Fruit fly (Drosophila melanogaster): ENCODE measurements around the gene CG7215.
A peak's percentile ranks its signal among the peaks of the same experiment; 100 is the strongest.

CG7215 gene

DNA sequence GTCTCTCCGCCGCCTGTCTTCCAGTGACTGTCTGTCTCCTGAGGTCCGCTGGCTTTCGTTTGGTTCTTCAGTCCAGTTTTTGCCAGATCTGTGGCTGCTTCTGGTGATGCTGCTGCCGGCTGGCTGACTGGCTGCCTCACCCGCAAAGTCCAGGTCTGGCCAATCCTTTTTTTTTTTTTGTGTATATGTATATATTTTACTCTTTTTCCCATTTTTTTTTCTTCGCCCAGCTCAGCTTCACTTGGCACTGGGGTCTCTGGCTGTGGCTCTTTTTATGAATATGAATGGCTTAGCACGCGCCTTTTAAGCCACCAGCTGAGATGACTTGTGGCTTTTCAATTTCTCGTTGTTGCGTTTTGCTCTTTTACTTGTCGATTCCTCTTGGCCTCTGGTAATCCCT lies 20.4 kb downstream of the CG7215 start (continued):
- no peak for TF ChIP-seq CG11902 (GFP tag; optimal IDR thresholded peaks at IDR 0.05)
- TF ChIP-seq ss (GFP tag; optimal IDR thresholded peaks at IDR 0.05): peak; percentile 63 to 90
- no peak for TF ChIP-seq fkh (GFP tag; optimal IDR thresholded peaks at IDR 0.05)
- TF ChIP-seq CG8319 (GFP tag; optimal IDR thresholded peaks at IDR 0.05): no peak
- TF ChIP-seq lz (GFP tag; optimal IDR thresholded peaks at IDR 0.05): no peak
- TF ChIP-seq Eip78C (GFP tag): peak; percentile 54
- TF ChIP-seq svp (GFP tag): peak; percentile 55
- TF ChIP-seq Eip93F (GFP tag; optimal IDR thresholded peaks at IDR 0.05): no peak
- TF ChIP-seq CG3919 (GFP tag; optimal IDR thresholded peaks at IDR 0.05): no peak
- peak; percentile 29 for TF ChIP-seq CG3032 (tag; optimal IDR thresholded peaks at IDR 0.05)
- no peak for TF ChIP-seq dac (GFP tag; optimal IDR thresholded peaks at IDR 0.05)
- TF ChIP-seq topi (GFP tag; optimal IDR thresholded peaks at IDR 0.05): no peak
- no peak for TF ChIP-seq Smox (GFP tag; optimal IDR thresholded peaks at IDR 0.05)
- TF ChIP-seq acj6 (GFP tag; optimal IDR thresholded peaks at IDR 0.05): no peak
- TF ChIP-seq CG8632 (GFP tag; optimal IDR thresholded peaks at IDR 0.05): peak; percentile 1
- TF ChIP-seq Sox102F (GFP tag; optimal IDR thresholded peaks at IDR 0.05): no peak
- no peak for TF ChIP-seq fd85E (GFP tag; optimal IDR thresholded peaks at IDR 0.05)
- no peak for TF ChIP-seq Gug (GFP tag; IDR thresholded peaks at IDR 0.05)
- no peak for TF ChIP-seq pdm3 (GFP tag; optimal IDR thresholded peaks at IDR 0.05)
- peak; percentile 46 for TF ChIP-seq dsx (GFP tag; optimal IDR thresholded peaks at IDR 0.05; ENCODE audit: poor library complexity, severe bottlenecking)
- no peak for TF ChIP-seq Ets21C (GFP tag; optimal IDR thresholded peaks at IDR 0.05)
- peak; percentile 67 for TF ChIP-seq spab (GFP tag; optimal IDR thresholded peaks at IDR 0.05)
- TF ChIP-seq Met (GFP tag; optimal IDR thresholded peaks at IDR 0.05): no peak
- peak; percentile 4 for TF ChIP-seq CG16779 (tag; optimal IDR thresholded peaks at IDR 0.05)
- TF ChIP-seq CG6854 (GFP tag; optimal IDR thresholded peaks at IDR 0.05): peak; percentile 23
- TF ChIP-seq Ets96B (tag; optimal IDR thresholded peaks at IDR 0.05): peak; percentile 43
- TF ChIP-seq OdsH (GFP tag; optimal IDR thresholded peaks at IDR 0.05): no peak
- no peak for TF ChIP-seq Eip75B (GFP tag; optimal IDR thresholded peaks at IDR 0.05)
- TF ChIP-seq net (GFP tag; optimal IDR thresholded peaks at IDR 0.05): no peak
- TF ChIP-seq eg (GFP tag; IDR thresholded peaks at IDR 0.05): no peak; the same call in 2 of the 3 replicates
- no peak for TF ChIP-seq vri (GFP tag; optimal IDR thresholded peaks at IDR 0.05)
- TF ChIP-seq CG1621 (tag; optimal IDR thresholded peaks at IDR 0.05): peak; percentile 4
- TF ChIP-seq fd59A (GFP tag; optimal IDR thresholded peaks at IDR 0.05): peak; percentile 1
- no peak for TF ChIP-seq Sox15 (GFP tag; optimal IDR thresholded peaks at IDR 0.05)
- no peak for TF ChIP-seq esn (GFP tag; optimal IDR thresholded peaks at IDR 0.05)
- peak; percentile 40; the same call in 1 of the 2 replicates for TF ChIP-seq CG15336 (GFP tag; IDR thresholded peaks at IDR 0.05)
- no peak for TF ChIP-seq CG32006 (GFP tag; optimal IDR thresholded peaks at IDR 0.05)
- no peak for TF ChIP-seq CG10669 (GFP tag; optimal IDR thresholded peaks at IDR 0.05)

DNA sequence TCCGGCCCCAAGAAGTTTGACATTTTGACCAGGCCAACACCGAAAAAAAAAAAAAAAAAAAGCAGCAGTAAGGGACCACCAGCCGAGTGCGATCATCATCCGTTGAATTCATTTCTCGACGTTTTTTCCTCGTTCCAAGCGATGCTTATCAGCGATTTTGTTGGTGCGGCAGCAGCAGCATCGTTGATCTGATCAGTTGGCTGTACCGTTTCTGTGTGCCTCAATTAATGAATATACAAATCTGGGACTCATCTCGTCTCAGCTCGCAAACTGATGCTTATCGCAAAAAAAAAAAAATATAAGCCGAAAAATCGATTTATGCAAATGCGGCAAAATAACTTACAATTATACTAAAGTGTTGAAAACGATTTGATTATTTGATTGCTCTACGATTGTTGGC lies 22.2 kb downstream of the CG7215 start:
- TF ChIP-seq OdsH (GFP tag; optimal IDR thresholded peaks at IDR 0.05) (no peak), svp (GFP tag) (peak; percentile 35), ss (GFP tag; optimal IDR thresholded peaks at IDR 0.05) (no peak)

DNA sequence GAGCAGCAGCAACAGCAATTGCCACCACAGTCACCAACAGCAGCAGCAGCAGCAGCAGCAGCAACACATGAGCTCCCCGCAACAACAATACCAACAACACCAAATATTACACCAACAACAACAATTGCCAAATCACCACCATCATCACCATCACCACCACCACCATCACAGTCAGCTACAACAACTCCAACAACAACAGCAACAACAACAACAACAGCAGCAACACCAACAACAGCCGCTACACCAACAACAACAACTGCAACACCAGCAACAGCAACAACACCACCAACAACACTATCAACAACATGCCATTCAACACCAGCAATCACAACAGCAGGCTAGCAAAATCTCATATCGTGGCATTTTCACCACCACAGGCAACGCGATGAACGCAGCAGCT lies 36.4 kb downstream of the CG7215 start:
- no peak for TF ChIP-seq CG11294 (GFP tag; IDR thresholded peaks at IDR 0.05)
- no peak for TF ChIP-seq fkh (GFP tag; optimal IDR thresholded peaks at IDR 0.05)
- TF ChIP-seq eg (GFP tag; IDR thresholded peaks at IDR 0.05): no peak
- TF ChIP-seq cyc (GFP tag; optimal IDR thresholded peaks at IDR 0.05): no peak
- no peak for TF ChIP-seq vri (GFP tag; optimal IDR thresholded peaks at IDR 0.05)
- TF ChIP-seq CG11902 (GFP tag; optimal IDR thresholded peaks at IDR 0.05): no peak
- no peak for TF ChIP-seq CG6163 (GFP tag; IDR thresholded peaks at IDR 0.05)
- TF ChIP-seq Eip78C (GFP tag): no peak
- no peak for TF ChIP-seq Ets21C (GFP tag; optimal IDR thresholded peaks at IDR 0.05)
- TF ChIP-seq CG1621 (tag; optimal IDR thresholded peaks at IDR 0.05): no peak
- no peak for TF ChIP-seq Lpt (GFP tag; optimal IDR thresholded peaks at IDR 0.05)
- TF ChIP-seq spab (GFP tag; optimal IDR thresholded peaks at IDR 0.05): no peak
- TF ChIP-seq salr (GFP tag; optimal IDR thresholded peaks at IDR 0.05): no peak
- no peak for TF ChIP-seq CG3919 (GFP tag; optimal IDR thresholded peaks at IDR 0.05)
- TF ChIP-seq Met (GFP tag; optimal IDR thresholded peaks at IDR 0.05): no peak
- no peak for TF ChIP-seq CG9139 (GFP tag; optimal IDR thresholded peaks at IDR 0.05)
